Fruit fly (Drosophila melanogaster) S2 (cell line): ENCODE measurements around the gene Sf3b1.

Experiments
- CG8478 ChIP-seq: fragments of >200 bp; optimal IDR thresholded peaks from 2 replicates; lab custom pipeline; 2018
- CTCF ChIP-seq, 2 experiments: fragments of >200 bp; optimal IDR thresholded peaks; 2 replicates each; lab custom pipeline; 2018

- no peak for TF ChIP-seq CG8478 (lab: Kevin White, UChicago)
- no peak for TF ChIP-seq CTCF (optimal IDR thresholded peaks at IDR 0.05; lab: Kevin White, UChicago)
Measured at dm6 chr2L:609497-609896, 41.4 kb downstream of the Sf3b1 start.
